Worm (Caenorhabditis elegans) whole organism, midembryonic: Measurements from ENCODE around the gene F19B6.1.

Experiments used
- T22C8.4 ChIP-seq: fragments of 200-800 bp; sonication (Bioruptor generic); IDR thresholded peaks from 2 replicates; pipeline ENCODE4 v1.3.6; 2022; ENCODE audit warnings: missing genetic modification characterization, missing compliant biosample characterization
- cog-1 ChIP-seq: sonication (generic microtip); optimal IDR thresholded peaks from 2 replicates; lab custom pipeline; 2016; ENCODE audit warnings: missing genetic modification characterization, missing compliant biosample characterization
- flt-1 ChIP-seq: fragments of 200-800 bp; sonication (Bioruptor generic); IDR thresholded peaks from 2 replicates; pipeline ENCODE4 v1.3.6; 2022; ENCODE audit warnings: missing genetic modification characterization, missing compliant biosample characterization
- klf-2 ChIP-seq: fragments of 200-800 bp; sonication (Bioruptor generic); conservative IDR thresholded peaks from 2 replicates; pipeline ENCODE4 v1.3.6; 2022; ENCODE audit warnings: missing genetic modification reagents, missing genetic modification characterization, missing compliant biosample characterization
- med-1 ChIP-seq: sonication (generic microtip); optimal IDR thresholded peaks from 2 replicates; lab custom pipeline; 2017; ENCODE audit warnings: missing genetic modification characterization, mild to moderate bottlenecking, missing compliant biosample characterization, antibody characterized with exemption, missing genetic modification reagents; ENCODE audit not compliant: insufficient read depth
- ref-1 ChIP-seq: fragments of 200-800 bp; sonication (Bioruptor generic); conservative IDR thresholded peaks from 2 replicates; pipeline ENCODE4 v1.3.6; 2022; ENCODE audit warnings: missing genetic modification reagents, missing genetic modification characterization, missing compliant biosample characterization
- tab-1 ChIP-seq: fragments of 200-800 bp; sonication (Bioruptor generic); IDR thresholded peaks from 2 replicates; pipeline ENCODE4 v1.3.6; 2022; ENCODE audit warnings: missing genetic modification characterization, missing compliant biosample characterization
- ztf-23 ChIP-seq: fragments of 200-800 bp; sonication (Bioruptor generic); IDR thresholded peaks from 2 replicates; pipeline ENCODE4 v1.3.6; 2022; ENCODE audit warnings: missing genetic modification reagents, missing genetic modification characterization, missing compliant biosample characterization
- ztf-29 ChIP-seq: fragments of 200-800 bp; sonication (Bioruptor generic); IDR thresholded peaks from 2 replicates; pipeline ENCODE4 v1.3.6; 2022; ENCODE audit warnings: missing genetic modification reagents, missing genetic modification characterization, missing compliant biosample characterization

Gene F19B6.1

ce11 chrIV:12361392-12362092 lies 25.7 kb upstream of the F19B6.1 start, which contains the start of the genes ccr-4 and ZC518.8:
Gene ccr-4, plus strand, starts transcription at chrIV:12361542.
Gene ZC518.8, minus strand, starts transcription at chrIV:12361908.
- TF ChIP-seq ref-1 (no peak), tab-1 (GFP tag; lab: Robert Waterston, UW) (no peak), klf-2 (no peak), flt-1 (GFP tag; lab: Robert Waterston, UW) (no peak)

ce11 chrIV:12360742-12361195 lies 24.9 kb upstream of the F19B6.1 start, which contains the start of gene sec-24.2:
Gene sec-24.2, minus strand, starts transcription at chrIV:12360792.
- TF ChIP-seq ref-1 (no peak), T22C8.4 (GFP tag; lab: Robert Waterston, UW) (no peak), flt-1 (GFP tag; lab: Robert Waterston, UW) (no peak), med-1 (no peak), tab-1 (GFP tag; lab: Robert Waterston, UW) (no peak), ztf-23 (GFP tag; lab: Robert Waterston, UW) (no peak), cog-1 (tag; lab: Kevin White, UChicago) (no peak), klf-2 (no peak), ztf-29 (no peak)

- TF ChIP-seq klf-2 (no peak), med-1 (no peak), tab-1 (GFP tag; lab: Robert Waterston, UW) (no peak), ztf-29 (no peak), ref-1 (no peak), cog-1 (tag; lab: Kevin White, UChicago) (no peak), ztf-23 (GFP tag; lab: Robert Waterston, UW) (no peak), T22C8.4 (GFP tag; lab: Robert Waterston, UW) (no peak), flt-1 (GFP tag; lab: Robert Waterston, UW) (no peak)
Observed at ce11 chrIV:12359979-12360378, 24.1 kb upstream of the F19B6.1 start.

- no peak for TF ChIP-seq tab-1 (GFP tag; lab: Robert Waterston, UW)
- no peak for TF ChIP-seq ref-1
- no peak for TF ChIP-seq cog-1 (tag; lab: Kevin White, UChicago)
- TF ChIP-seq ztf-29: no peak
- no peak for TF ChIP-seq klf-2
- no peak for TF ChIP-seq flt-1 (GFP tag; lab: Robert Waterston, UW)
- TF ChIP-seq ztf-23 (GFP tag; lab: Robert Waterston, UW): no peak
- TF ChIP-seq med-1: no peak
- TF ChIP-seq T22C8.4 (GFP tag; lab: Robert Waterston, UW): no peak
Observed at ce11 chrIV:12350235-12350634, 14.4 kb upstream of the F19B6.1 start.

- no peak for TF ChIP-seq ztf-23 (GFP tag; lab: Robert Waterston, UW)
- TF ChIP-seq flt-1 (GFP tag; lab: Robert Waterston, UW): no peak
- TF ChIP-seq tab-1 (GFP tag; lab: Robert Waterston, UW): no peak
- TF ChIP-seq klf-2: no peak
- no peak for TF ChIP-seq cog-1 (tag; lab: Kevin White, UChicago)
- no peak for TF ChIP-seq ref-1
- no peak for TF ChIP-seq med-1
- TF ChIP-seq ztf-29: no peak
- TF ChIP-seq T22C8.4 (GFP tag; lab: Robert Waterston, UW): no peak
Observed at ce11 chrIV:12349639-12350038, 13.8 kb upstream of the F19B6.1 start, which contains the start of gene best-22. Gene best-22, plus strand, starts transcription at chrIV:12349939.

ce11 chrIV:12340885-12341284 lies 5.0 kb upstream of the F19B6.1 start:
- TF ChIP-seq klf-2 (no peak), tab-1 (GFP tag; lab: Robert Waterston, UW) (no peak), ztf-29 (no peak), T22C8.4 (GFP tag; lab: Robert Waterston, UW) (no peak), ztf-23 (GFP tag; lab: Robert Waterston, UW) (no peak)

ce11 chrIV:12336893-12337627 lies 1.2 kb upstream of the F19B6.1 start, which contains the start of the genes F19B6.10 and wht-5:
Gene F19B6.10, plus strand, starts transcription at chrIV:12337193.
Gene wht-5, plus strand, starts transcription at chrIV:12337577.
- no peak for TF ChIP-seq klf-2
- no peak for TF ChIP-seq ref-1
- TF ChIP-seq T22C8.4 (GFP tag; lab: Robert Waterston, UW): no peak
- no peak for TF ChIP-seq ztf-23 (GFP tag; lab: Robert Waterston, UW)
- TF ChIP-seq med-1: no peak

- TF ChIP-seq ztf-29 (no peak), ztf-23 (GFP tag; lab: Robert Waterston, UW) (no peak), cog-1 (tag; lab: Kevin White, UChicago) (no peak), T22C8.4 (GFP tag; lab: Robert Waterston, UW) (no peak), klf-2 (no peak), tab-1 (GFP tag; lab: Robert Waterston, UW) (no peak), flt-1 (GFP tag; lab: Robert Waterston, UW) (no peak), ref-1 (no peak), med-1 (no peak)
Observed at ce11 chrIV:12335248-12335647, 627 bp downstream of the F19B6.1 start.

- no peak for TF ChIP-seq cog-1 (tag; lab: Kevin White, UChicago)
- TF ChIP-seq med-1: no peak
- TF ChIP-seq ref-1: no peak
- TF ChIP-seq tab-1 (GFP tag; lab: Robert Waterston, UW): no peak
- no peak for TF ChIP-seq ztf-29
Observed at ce11 chrIV:12334708-12335107, 1.2 kb downstream of the F19B6.1 start.

- no peak for TF ChIP-seq tab-1 (GFP tag; lab: Robert Waterston, UW)
- TF ChIP-seq flt-1 (GFP tag; lab: Robert Waterston, UW): no peak
- no peak for TF ChIP-seq cog-1 (tag; lab: Kevin White, UChicago)
- TF ChIP-seq ztf-29: no peak
- TF ChIP-seq ref-1: no peak
- no peak for TF ChIP-seq ztf-23 (GFP tag; lab: Robert Waterston, UW)
- TF ChIP-seq klf-2: no peak
- TF ChIP-seq med-1: no peak
- no peak for TF ChIP-seq T22C8.4 (GFP tag; lab: Robert Waterston, UW)
Observed at ce11 chrIV:12334142-12334541, 1.7 kb downstream of the F19B6.1 start.
